Fruit fly (Drosophila melanogaster) whole organism, adult: ENCODE measurements around the gene CG7156.

Experiments used
- CG11617 ChIP-seq: fragments of 200-800 bp; sonication (Bioruptor generic); optimal IDR thresholded peaks from 2 replicates; lab custom pipeline; 2017; ENCODE audit warnings: mild to moderate bottlenecking, missing biosample characterization, missing genetic modification reagents, missing genetic modification characterization
- CG12768 ChIP-seq: fragments of 200-800 bp; sonication (Bioruptor generic); optimal IDR thresholded peaks from 2 replicates; lab custom pipeline; 2017; ENCODE audit warnings: missing biosample characterization, missing genetic modification characterization, mild to moderate bottlenecking, moderate library complexity, missing genetic modification reagents
- CG14711 ChIP-seq: fragments of 200-800 bp; sonication (Bioruptor generic); optimal IDR thresholded peaks from 2 replicates; lab custom pipeline; 2018; ENCODE audit warnings: missing biosample characterization, mild to moderate bottlenecking, missing genetic modification characterization, moderate library complexity
- CG1620 ChIP-seq: fragments of 200-800 bp; sonication (Bioruptor generic); optimal IDR thresholded peaks from 2 replicates; lab custom pipeline; 2016; ENCODE audit warnings: missing biosample characterization, missing genetic modification characterization
- CG5204 ChIP-seq: fragments of 200-800 bp; sonication (Bioruptor generic); optimal IDR thresholded peaks from 2 replicates; lab custom pipeline; 2016; ENCODE audit warnings: missing biosample characterization, missing genetic modification characterization
- CG7101 ChIP-seq: fragments of 200-800 bp; sonication (Bioruptor generic); optimal IDR thresholded peaks from 2 replicates; lab custom pipeline; 2018; ENCODE audit warnings: missing biosample characterization, mild to moderate bottlenecking, missing genetic modification characterization, moderate library complexity
- Mnt ChIP-seq: fragments of 200-800 bp; sonication (Bioruptor generic); optimal IDR thresholded peaks from 2 replicates; lab custom pipeline; 2016; ENCODE audit warnings: missing biosample characterization, mild to moderate bottlenecking, missing genetic modification characterization
- cic ChIP-seq: fragments of 200-800 bp; sonication (Bioruptor generic); optimal IDR thresholded peaks from 2 replicates; lab custom pipeline; 2017; ENCODE audit warnings: missing biosample characterization, mild to moderate bottlenecking, missing genetic modification characterization, moderate library complexity
- ovo ChIP-seq: fragments of 200-800 bp; sonication (Bioruptor generic); optimal IDR thresholded peaks from 2 replicates; lab custom pipeline; 2016; ENCODE audit warnings: missing biosample characterization, missing genetic modification characterization
- tj ChIP-seq: fragments of 200-800 bp; sonication (Bioruptor generic); optimal IDR thresholded peaks from 3 replicates; lab custom pipeline; 2017; ENCODE audit warnings: missing biosample characterization, mild to moderate bottlenecking, missing genetic modification characterization, moderate library complexity
- toe ChIP-seq: fragments of 200-800 bp; sonication (Bioruptor generic); optimal IDR thresholded peaks from 2 replicates; lab custom pipeline; 2016; ENCODE audit warnings: missing biosample characterization, missing genetic modification characterization

DNA sequence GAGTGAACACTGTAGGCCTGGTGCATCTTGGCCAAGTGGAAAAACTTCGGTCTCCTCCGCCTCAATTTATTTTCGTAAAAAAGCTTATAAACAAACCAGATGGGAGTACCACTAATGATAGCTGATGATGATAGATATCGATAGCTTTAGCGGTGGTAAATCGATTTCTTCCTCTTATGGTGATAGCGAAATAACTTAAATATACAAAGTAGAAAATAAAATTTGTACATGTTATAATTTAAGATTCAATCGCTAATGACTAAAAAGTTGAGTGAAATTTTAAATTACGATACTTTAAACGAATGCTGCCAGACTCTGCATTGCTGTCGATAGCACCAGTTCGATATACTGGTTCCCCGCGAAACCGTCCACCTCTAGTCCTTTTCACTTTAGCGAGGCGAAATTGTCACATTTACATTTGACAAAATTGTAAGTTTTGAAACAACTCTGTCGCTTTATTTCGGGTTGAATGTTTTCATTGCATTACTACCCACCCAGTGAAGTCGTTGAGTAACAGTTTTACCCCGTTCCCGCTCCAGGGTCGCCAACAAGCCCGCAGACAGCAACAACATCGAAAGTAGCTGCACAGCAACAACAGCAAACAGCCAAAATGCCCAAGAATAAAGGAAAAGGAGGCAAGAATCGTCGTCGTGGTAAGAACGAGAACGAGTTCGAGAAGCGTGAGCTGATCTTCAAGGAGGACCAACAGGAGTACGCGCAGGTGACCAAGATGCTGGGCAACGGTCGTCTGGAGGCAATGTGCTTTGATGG is 32.6 kb upstream of the CG7156 start, which contains the start of the genes Vps39 and eIF1A:
- TF ChIP-seq CG7101 (tag; lab: Kevin White, UChicago) (peak; percentile 33), Mnt (GFP tag; lab: Kevin White, UChicago) (peak; percentile 66), CG14711 (tag; lab: Kevin White, UChicago) (peak; percentile 47), CG1620 (GFP tag; lab: Kevin White, UChicago) (peak; percentile 66), ovo (GFP tag; lab: Kevin White, UChicago) (peak; percentile 41), cic (peak; percentile 5), toe (GFP tag; lab: Kevin White, UChicago) (no peak), CG12768 (GFP tag; lab: Kevin White, UChicago) (peak; percentile 12), CG11617 (GFP tag; lab: Kevin White, UChicago) (peak; percentile 6), CG5204 (GFP tag; lab: Kevin White, UChicago) (no peak), tj (GFP tag; lab: Kevin White, UChicago) (peak; percentile 14)
